Worm (Caenorhabditis elegans) whole organism, young adult: ENCODE data around the gene C11D2.4.

Experiments used
- B0336.3 ChIP-seq: fragments of 200-800 bp; sonication (Bioruptor generic); IDR thresholded peaks from 2 replicates; pipeline ENCODE4 v1.3.6; 2022; ENCODE audit warnings: missing genetic modification characterization, missing compliant biosample characterization
- F33H1.4 ChIP-seq: fragments of 200-800 bp; sonication (Bioruptor generic); IDR thresholded peaks from 2 replicates; pipeline ENCODE4 v1.3.6; 2022; ENCODE audit warnings: missing genetic modification reagents, missing genetic modification characterization, missing compliant biosample characterization
- F37B4.10 ChIP-seq: fragments of 200-800 bp; sonication (Bioruptor generic); IDR thresholded peaks from 2 replicates; pipeline ENCODE4 v1.3.6; 2022; ENCODE audit warnings: missing genetic modification characterization, missing compliant biosample characterization
- Y56A3A.18 ChIP-seq: fragments of 200-800 bp; sonication (Bioruptor generic); IDR thresholded peaks from 2 replicates; pipeline ENCODE4 v1.3.6; 2022; ENCODE audit warnings: missing genetic modification reagents, missing genetic modification characterization, missing compliant biosample characterization
- ZK185.1 ChIP-seq: sonication (generic microtip); optimal IDR thresholded peaks from 2 replicates; lab custom pipeline; 2016; ENCODE audit warnings: mild to moderate bottlenecking, missing genetic modification characterization, missing compliant biosample characterization; ENCODE audit not compliant: poor library complexity, severe bottlenecking
- akir-1 ChIP-seq: fragments of 200-800 bp; sonication (Bioruptor generic); optimal IDR thresholded peaks from 2 replicates; lab custom pipeline; 2018; ENCODE audit warnings: mild to moderate bottlenecking, missing genetic modification characterization, moderate library complexity, missing compliant biosample characterization
- aptf-3 ChIP-seq: fragments of 200-800 bp; sonication (Bioruptor generic); IDR thresholded peaks from 2 replicates; pipeline ENCODE4 v1.3.6; 2022; ENCODE audit warnings: missing genetic modification characterization, missing compliant biosample characterization
- atf-7 ChIP-seq: sonication (generic microtip); optimal IDR thresholded peaks from 2 replicates; lab custom pipeline; 2017; ENCODE audit warnings: mild to moderate bottlenecking, missing genetic modification characterization, missing compliant biosample characterization
- attf-5 ChIP-seq: fragments of 200-800 bp; sonication (Bioruptor generic); optimal IDR thresholded peaks from 2 replicates; lab custom pipeline; 2018; ENCODE audit warnings: mild to moderate bottlenecking, missing genetic modification characterization, missing compliant biosample characterization
- attf-6 ChIP-seq: fragments of 200-800 bp; sonication (Bioruptor generic); IDR thresholded peaks from 2 replicates; pipeline ENCODE4 v1.3.6; 2022; ENCODE audit warnings: missing genetic modification reagents, missing genetic modification characterization, missing compliant biosample characterization
- bed-1 ChIP-seq: fragments of 200-800 bp; sonication (Bioruptor generic); IDR thresholded peaks from 2 replicates; pipeline ENCODE4 v1.3.6; 2022; ENCODE audit warnings: missing genetic modification reagents, missing genetic modification characterization, missing compliant biosample characterization
- ceh-58 ChIP-seq: fragments of 200-800 bp; sonication (Bioruptor generic); IDR thresholded peaks from 2 replicates; pipeline ENCODE4 v1.3.6; 2022; ENCODE audit warnings: missing genetic modification characterization, missing compliant biosample characterization
- dpff-1 ChIP-seq: sonication (generic microtip); optimal IDR thresholded peaks from 2 replicates; lab custom pipeline; 2017; ENCODE audit warnings: mild to moderate bottlenecking, missing genetic modification characterization, missing compliant biosample characterization
- dpl-1 ChIP-seq: fragments of 150-350 bp; optimal IDR thresholded peaks from 2 replicates; lab custom pipeline; 2014; ENCODE audit warnings: missing biosample characterization, missing genetic modification reagents, missing genetic modification characterization
- efl-1 ChIP-seq: fragments of 150-350 bp; optimal IDR thresholded peaks from 2 replicates; lab custom pipeline; 2014; ENCODE audit warnings: missing biosample characterization, missing genetic modification reagents, missing genetic modification characterization
- egrh-3 ChIP-seq: fragments of 200-800 bp; sonication (Bioruptor generic); IDR thresholded peaks from 2 replicates; pipeline ENCODE4 v1.3.6; 2022; ENCODE audit warnings: missing genetic modification reagents, missing genetic modification characterization, missing compliant biosample characterization
- gei-17 ChIP-seq: fragments of 200-800 bp; sonication (Bioruptor generic); optimal IDR thresholded peaks from 2 replicates; lab custom pipeline; 2018; ENCODE audit warnings: mild to moderate bottlenecking, missing genetic modification characterization, missing compliant biosample characterization
- hlh-26 ChIP-seq: fragments of 200-800 bp; sonication (Bioruptor generic); conservative IDR thresholded peaks from 2 replicates; pipeline ENCODE4 v1.3.6; 2022; ENCODE audit warnings: missing genetic modification reagents, missing genetic modification characterization, missing compliant biosample characterization
- hsf-1 ChIP-seq: fragments of 200-800 bp; sonication (Bioruptor generic); IDR thresholded peaks from 2 replicates; pipeline ENCODE4 v1.3.6; 2022; ENCODE audit warnings: missing genetic modification reagents, missing genetic modification characterization, missing compliant biosample characterization
- lin-35 ChIP-seq, 3 experiments: fragments of 150-350 bp in 2 of 3; sonication (generic microtip) in 1 of 3; optimal IDR thresholded peaks; 2 replicates each; lab custom pipeline; 2014 to 2018; ENCODE audit warnings: missing biosample characterization in 3 of 3, missing genetic modification characterization in 3 of 3, missing genetic modification reagents in 3 of 3
- lin-40 ChIP-seq: sonication (generic microtip); optimal IDR thresholded peaks from 2 replicates; lab custom pipeline; 2016; ENCODE audit warnings: missing genetic modification characterization, mild to moderate bottlenecking, missing compliant biosample characterization, missing genotype, missing genetic modification reagents
- lin-54 ChIP-seq: fragments of 200-800 bp; sonication (Bioruptor generic); optimal IDR thresholded peaks from 2 replicates; lab custom pipeline; 2018; ENCODE audit warnings: mild to moderate bottlenecking, missing genetic modification characterization, missing compliant biosample characterization
- lsy-27 ChIP-seq: sonication (generic microtip); optimal IDR thresholded peaks from 2 replicates; lab custom pipeline; 2017; ENCODE audit warnings: missing genetic modification characterization, mild to moderate bottlenecking, missing compliant biosample characterization, antibody characterized with exemption, missing genotype, borderline replicate concordance; ENCODE audit not compliant: insufficient read depth
- madf-10 ChIP-seq: sonication (generic microtip); optimal IDR thresholded peaks from 2 replicates; lab custom pipeline; 2016; ENCODE audit warnings: mild to moderate bottlenecking, missing genetic modification characterization, missing compliant biosample characterization
- madf-3 ChIP-seq: fragments of 200-800 bp; sonication (Bioruptor generic); IDR thresholded peaks from 2 replicates; pipeline ENCODE4 v1.3.6; 2022; ENCODE audit warnings: missing genetic modification reagents, missing genetic modification characterization, missing compliant biosample characterization
- nhr-120 ChIP-seq: fragments of 200-800 bp; sonication (Bioruptor generic); IDR thresholded peaks from 2 replicates; pipeline ENCODE4 v1.3.6; 2022; ENCODE audit warnings: missing genetic modification characterization, missing compliant biosample characterization
- nhr-80 ChIP-seq: sonication (generic microtip); optimal IDR thresholded peaks from 2 replicates; lab custom pipeline; 2016; ENCODE audit warnings: missing genetic modification characterization, missing compliant biosample characterization
- pbrm-1 ChIP-seq: fragments of 200-800 bp; sonication (Bioruptor generic); IDR thresholded peaks from 2 replicates; pipeline ENCODE4 v1.3.6; 2022; ENCODE audit warnings: missing genetic modification reagents, missing genetic modification characterization, missing compliant biosample characterization
- rec-8 ChIP-seq, 2 experiments: sonication (generic microtip); optimal IDR thresholded peaks; 2 replicates each; lab custom pipeline; 2016; ENCODE audit warnings: mild to moderate bottlenecking in 2 of 2, missing genetic modification characterization in 2 of 2, missing genetic modification reagents in 2 of 2, missing genotype in 2 of 2, missing biosample characterization in 1 of 2, missing compliant biosample characterization in 1 of 2, moderate library complexity in 1 of 2
- rpc-1 ChIP-seq, 2 experiments: fragments of 150-350 bp in 1 of 2; sonication (generic microtip) in 1 of 2; optimal IDR thresholded peaks; 2 replicates each; lab custom pipeline; 2014 to 2018; ENCODE audit warnings: missing biosample characterization in 1 of 2, missing genetic modification characterization in 1 of 2, missing genetic modification reagents in 1 of 2, missing genotype in 1 of 2
- snpc-3.4 ChIP-seq: sonication (generic microtip); optimal IDR thresholded peaks from 2 replicates; lab custom pipeline; 2017; ENCODE audit warnings: missing genetic modification characterization, mild to moderate bottlenecking, missing compliant biosample characterization, antibody characterized with exemption, moderate library complexity, missing genotype, missing genetic modification reagents
- tbx-9 ChIP-seq: sonication (generic microtip); optimal IDR thresholded peaks from 2 replicates; lab custom pipeline; 2016; ENCODE audit warnings: borderline replicate concordance, missing genetic modification characterization, inconsistent platforms, missing compliant biosample characterization

C11D2.4 gene

ce11 chrIV:6117741-6118265 is 39.0 kb downstream of the C11D2.4 start, which contains the start of gene zen-4 (continued):
- TF ChIP-seq atf-7 (tag; lab: Kevin White, UChicago) = no peak
- peak; percentile 30 to 72 for TF ChIP-seq rec-8 (tag; optimal IDR thresholded peaks at IDR 0.05; lab: Kevin White, UChicago)
- no peak for TF ChIP-seq lin-40
- TF ChIP-seq lin-54 (GFP tag; lab: Kevin White, UChicago) = peak; percentile 92
- peak; percentile 97 for TF ChIP-seq snpc-3.4 (tag; lab: Kevin White, UChicago)
- TF ChIP-seq madf-3 (GFP tag; lab: Robert Waterston, UW) = peak; percentile 84
- TF ChIP-seq hsf-1 = peak; percentile 82
- TF ChIP-seq efl-1 (GFP tag; lab: Kevin White, UChicago) = peak; percentile 70
- no peak for TF ChIP-seq tbx-9 (tag; lab: Kevin White, UChicago)
- TF ChIP-seq akir-1 (GFP tag; lab: Kevin White, UChicago) = no peak
- no peak for TF ChIP-seq nhr-120 (GFP tag; lab: Robert Waterston, UW)
- TF ChIP-seq dpff-1 (tag; lab: Kevin White, UChicago) = no peak
- no peak for TF ChIP-seq hlh-26 (GFP tag; lab: Robert Waterston, UW)
- peak; percentile 63 for TF ChIP-seq egrh-3 (GFP tag; lab: Robert Waterston, UW)
- no peak for TF ChIP-seq nhr-80 (tag; lab: Kevin White, UChicago)

- TF ChIP-seq pbrm-1 = no peak
- TF ChIP-seq akir-1 (GFP tag; lab: Kevin White, UChicago) = no peak
- TF ChIP-seq lsy-27 = no peak
- no peak for TF ChIP-seq aptf-3
- TF ChIP-seq F37B4.10 (GFP tag; lab: Robert Waterston, UW) = no peak
- no peak for TF ChIP-seq attf-5
- TF ChIP-seq ZK185.1 (tag; lab: Kevin White, UChicago) = no peak
- no peak for TF ChIP-seq dpl-1 (GFP tag; lab: Kevin White, UChicago)
- no peak for TF ChIP-seq B0336.3
These were observed 44.5 kb downstream of the C11D2.4 start, which contains the start of gene M03D4.3 for ce11 chrIV:6112291-6112690. TSS of gene M03D4.3 (minus strand) at chrIV:6112391.

ce11 chrIV:6108665-6109064 is 48.1 kb downstream of the C11D2.4 start:
- TF ChIP-seq lin-35 (GFP tag; optimal IDR thresholded peaks at IDR 0.05; lab: Kevin White, UChicago) = no peak
- no peak for TF ChIP-seq gei-17 (GFP tag; lab: Kevin White, UChicago)
- no peak for TF ChIP-seq attf-6 (GFP tag; lab: Robert Waterston, UW)
- TF ChIP-seq attf-5 = no peak
- no peak for TF ChIP-seq bed-1 (GFP tag; lab: Robert Waterston, UW)
- no peak for TF ChIP-seq F33H1.4 (GFP tag; lab: Robert Waterston, UW)
- TF ChIP-seq Y56A3A.18 = no peak
- no peak for TF ChIP-seq madf-10 (tag; lab: Kevin White, UChicago)
- TF ChIP-seq rpc-1 (optimal IDR thresholded peaks at IDR 0.05; lab: Kevin White, UChicago) = no peak
- TF ChIP-seq rpc-1 (tag; optimal IDR thresholded peaks at IDR 0.05; lab: Kevin White, UChicago) = no peak
- TF ChIP-seq ceh-58 (GFP tag; lab: Robert Waterston, UW) = no peak
- TF ChIP-seq snpc-3.4 (tag; lab: Kevin White, UChicago) = no peak
- TF ChIP-seq, all 124 proteins: peak for 0
